Worm (Caenorhabditis elegans) whole organism, L2 larva: ENCODE measurements around the gene K12B6.9.
A peak's percentile ranks its signal among the peaks of the same experiment; 100 is the strongest.

Source experiments
- F13H6.1 ChIP-seq: sonication (generic microtip); optimal IDR thresholded peaks from 2 replicates; lab custom pipeline; 2016; ENCODE audit warnings: missing genetic modification characterization, missing compliant biosample characterization
- R02D3.7 ChIP-seq: fragments of 150-350 bp; optimal IDR thresholded peaks from 2 replicates; lab custom pipeline; 2014; ENCODE audit warnings: missing biosample characterization, missing genetic modification characterization
- Y55F3AM.14 ChIP-seq: fragments of 200-800 bp; sonication (Bioruptor generic); optimal IDR thresholded peaks from 2 replicates; lab custom pipeline; 2018; ENCODE audit warnings: mild to moderate bottlenecking, missing genetic modification characterization, missing compliant biosample characterization
- ZK546.5 ChIP-seq: sonication (generic microtip); optimal IDR thresholded peaks from 2 replicates; lab custom pipeline; 2017; ENCODE audit warnings: missing biosample characterization, missing genetic modification characterization
- ama-1 ChIP-seq: fragments of 150-350 bp; optimal IDR thresholded peaks from 2 replicates; lab custom pipeline; 2018; ENCODE audit warnings: inconsistent platforms
- blmp-1 ChIP-seq: sonication (generic microtip); optimal IDR thresholded peaks from 2 replicates; lab custom pipeline; 2017; ENCODE audit warnings: missing genetic modification characterization, mild to moderate bottlenecking, missing compliant biosample characterization, antibody characterized with exemption, moderate library complexity; ENCODE audit not compliant: insufficient read depth
- ceh-82 ChIP-seq: fragments of 150-350 bp; optimal IDR thresholded peaks from 2 replicates; lab custom pipeline; 2014; ENCODE audit warnings: missing biosample characterization, missing genetic modification characterization
- crh-2 ChIP-seq: sonication (generic microtip); optimal IDR thresholded peaks from 2 replicates; lab custom pipeline; 2017; ENCODE audit warnings: missing biosample characterization, missing genetic modification characterization
- elt-1 ChIP-seq: fragments of 150-350 bp; optimal IDR thresholded peaks from 2 replicates; lab custom pipeline; 2014; ENCODE audit warnings: missing biosample characterization, missing genetic modification characterization
- gmeb-1 ChIP-seq: fragments of 150-350 bp; optimal IDR thresholded peaks from 2 replicates; lab custom pipeline; 2014; ENCODE audit warnings: missing biosample characterization, missing genetic modification characterization
- lin-11 ChIP-seq: fragments of 150-350 bp; sonication (generic microtip); optimal IDR thresholded peaks from 2 replicates; lab custom pipeline; 2014; ENCODE audit warnings: missing biosample characterization, missing genetic modification characterization, inconsistent platforms, mixed read lengths
- lin-13 ChIP-seq: fragments of 150-350 bp; optimal IDR thresholded peaks from 2 replicates; lab custom pipeline; 2014; ENCODE audit warnings: missing biosample characterization, missing genetic modification reagents, missing genetic modification characterization
- lin-39 ChIP-seq: fragments of 150-350 bp; optimal IDR thresholded peaks from 2 replicates; lab custom pipeline; 2014; ENCODE audit warnings: missing biosample characterization, missing genetic modification reagents, missing genetic modification characterization
- mbf-1 ChIP-seq: sonication (generic microtip); optimal IDR thresholded peaks from 2 replicates; lab custom pipeline; 2017; ENCODE audit warnings: missing biosample characterization, missing genetic modification characterization
- mdl-1 ChIP-seq, 2 experiments: fragments of 150-350 bp in 1 of 2; sonication (generic microtip) in 1 of 2; optimal IDR thresholded peaks; 2 replicates each; lab custom pipeline; 2017; ENCODE audit warnings: missing biosample characterization in 2 of 2, missing genetic modification characterization in 2 of 2
- nhr-10 ChIP-seq: sonication (generic microtip); optimal IDR thresholded peaks from 2 replicates; lab custom pipeline; 2017; ENCODE audit warnings: missing biosample characterization, missing genetic modification characterization
- nhr-11 ChIP-seq: fragments of 150-350 bp; optimal IDR thresholded peaks from 2 replicates; lab custom pipeline; 2014; ENCODE audit warnings: missing biosample characterization, missing genetic modification characterization
- nhr-12 ChIP-seq: fragments of 150-350 bp; optimal IDR thresholded peaks from 2 replicates; lab custom pipeline; 2014; ENCODE audit warnings: missing biosample characterization, missing genetic modification characterization
- nhr-21 ChIP-seq: fragments of 150-350 bp; optimal IDR thresholded peaks from 2 replicates; lab custom pipeline; 2014; ENCODE audit warnings: missing biosample characterization, missing genetic modification characterization
- nhr-237 ChIP-seq: fragments of 150-350 bp; optimal IDR thresholded peaks from 2 replicates; lab custom pipeline; 2014; ENCODE audit warnings: missing biosample characterization, missing genetic modification characterization
- nhr-25 ChIP-seq: fragments of 150-350 bp; sonication (generic microtip); optimal IDR thresholded peaks from 3 replicates; lab custom pipeline; 2014; ENCODE audit warnings: missing biosample characterization, missing genetic modification characterization
- nhr-6 ChIP-seq: fragments of 150-350 bp; optimal IDR thresholded peaks from 2 replicates; lab custom pipeline; 2014; ENCODE audit warnings: missing biosample characterization, missing genetic modification characterization
- peb-1 ChIP-seq: fragments of 150-350 bp; optimal IDR thresholded peaks from 2 replicates; lab custom pipeline; 2014; ENCODE audit warnings: missing biosample characterization, missing genetic modification characterization
- sem-4 ChIP-seq: fragments of 150-350 bp; optimal IDR thresholded peaks from 2 replicates; lab custom pipeline; 2014; ENCODE audit warnings: missing biosample characterization, missing genetic modification reagents, missing genetic modification characterization
- skn-1 ChIP-seq: sonication (generic microtip); optimal IDR thresholded peaks from 2 replicates; lab custom pipeline; 2017; ENCODE audit warnings: missing biosample characterization, missing genetic modification characterization
- sma-3 ChIP-seq: sonication (generic microtip); optimal IDR thresholded peaks from 2 replicates; lab custom pipeline; 2016; ENCODE audit warnings: missing genetic modification reagents, missing genetic modification characterization, missing compliant biosample characterization
- sma-9 ChIP-seq, 2 experiments: fragments of 150-350 bp in 1 of 2; sonication (generic microtip) in 1 of 2; optimal IDR thresholded peaks; 2 replicates each; lab custom pipeline; 2014 to 2016; ENCODE audit warnings: missing genetic modification characterization in 2 of 2, mild to moderate bottlenecking in 1 of 2, missing biosample characterization in 1 of 2, missing compliant biosample characterization in 1 of 2, missing genetic modification reagents in 1 of 2, moderate library complexity in 1 of 2
- unc-39 ChIP-seq: fragments of 150-350 bp; optimal IDR thresholded peaks from 2 replicates; lab custom pipeline; 2014; ENCODE audit warnings: missing biosample characterization, missing genetic modification characterization
- unc-55 ChIP-seq: fragments of 150-350 bp; sonication (generic microtip); optimal IDR thresholded peaks from 3 replicates; lab custom pipeline; 2014; ENCODE audit warnings: missing biosample characterization, missing genetic modification reagents, missing genetic modification characterization
- unc-62 ChIP-seq: fragments of 150-350 bp; optimal IDR thresholded peaks from 2 replicates; lab custom pipeline; 2014; ENCODE audit warnings: missing biosample characterization, missing genetic modification reagents, missing genetic modification characterization
- zag-1 ChIP-seq: fragments of 150-350 bp; optimal IDR thresholded peaks from 2 replicates; lab custom pipeline; 2014; ENCODE audit warnings: missing biosample characterization, missing genetic modification characterization
- ztf-1 ChIP-seq: fragments of 200-800 bp; sonication (Bioruptor generic); conservative IDR thresholded peaks from 2 replicates; pipeline ENCODE4 v1.3.6; 2022; ENCODE audit warnings: missing genetic modification characterization, missing compliant biosample characterization
- ztf-4 ChIP-seq: fragments of 150-350 bp; optimal IDR thresholded peaks from 2 replicates; lab custom pipeline; 2014; ENCODE audit warnings: missing biosample characterization, missing genetic modification characterization

K12B6.9 gene

ce11 chrV:6321733-6322198 is 29.3 kb upstream of the K12B6.9 start, which contains the start of gene T28C12.15:
TSS of gene T28C12.15 (minus strand) at chrV:6321783.
- TF ChIP-seq nhr-12 (tag; lab: Kevin White, UChicago) (no peak), mdl-1 (tag; optimal IDR thresholded peaks at IDR 0.05; lab: Kevin White, UChicago) (no peak), F13H6.1 (no peak), blmp-1 (peak; percentile 27), ztf-4 (no peak), sma-9 (GFP tag; optimal IDR thresholded peaks at IDR 0.05; lab: Kevin White, UChicago) (peak; percentile 5), sma-9 (tag; optimal IDR thresholded peaks at IDR 0.05; lab: Kevin White, UChicago) (no peak), nhr-25 (tag; lab: Kevin White, UChicago) (peak; percentile 32), ZK546.5 (tag; lab: Kevin White, UChicago) (no peak), unc-62 (GFP tag; lab: Kevin White, UChicago) (no peak)

ce11 chrV:6321280-6321679 is 28.8 kb upstream of the K12B6.9 start:
- TF ChIP-seq nhr-6 (tag; lab: Kevin White, UChicago), result no peak
- TF ChIP-seq ZK546.5 (tag; lab: Kevin White, UChicago), result no peak
- no peak for TF ChIP-seq crh-2
- TF ChIP-seq mdl-1 (tag; optimal IDR thresholded peaks at IDR 0.05; lab: Kevin White, UChicago), result no peak
- TF ChIP-seq blmp-1, result no peak
- no peak for TF ChIP-seq Y55F3AM.14 (GFP tag; lab: Kevin White, UChicago)
- no peak for TF ChIP-seq ama-1 (lab: Kevin White, UChicago)
- no peak for TF ChIP-seq lin-39 (tag; lab: Kevin White, UChicago)
- no peak for TF ChIP-seq unc-55 (GFP tag; lab: Kevin White, UChicago)
- no peak for TF ChIP-seq skn-1
- TF ChIP-seq nhr-237 (tag; lab: Kevin White, UChicago), result no peak
- no peak for TF ChIP-seq unc-62 (GFP tag; lab: Kevin White, UChicago)
- no peak for TF ChIP-seq gmeb-1 (tag; lab: Kevin White, UChicago)
- no peak for TF ChIP-seq unc-39 (tag; lab: Kevin White, UChicago)
- no peak for TF ChIP-seq nhr-12 (tag; lab: Kevin White, UChicago)
- no peak for TF ChIP-seq R02D3.7 (tag; lab: Kevin White, UChicago)

- TF ChIP-seq crh-2, result peak; percentile 10
- TF ChIP-seq sma-9 (GFP tag; optimal IDR thresholded peaks at IDR 0.05; lab: Kevin White, UChicago), result peak; percentile 79
- no peak for TF ChIP-seq sma-9 (tag; optimal IDR thresholded peaks at IDR 0.05; lab: Kevin White, UChicago)
- no peak for TF ChIP-seq lin-11 (tag; lab: Kevin White, UChicago)
- peak; percentile 5 for TF ChIP-seq nhr-25 (tag; lab: Kevin White, UChicago)
- TF ChIP-seq nhr-21 (tag; lab: Kevin White, UChicago), result peak; percentile 47
- no peak for TF ChIP-seq elt-1 (tag; lab: Kevin White, UChicago)
- TF ChIP-seq ceh-82 (tag; lab: Kevin White, UChicago), result no peak
- TF ChIP-seq blmp-1, result peak; percentile 34
- no peak for TF ChIP-seq ztf-1 (GFP tag; lab: Robert Waterston, UW)
- no peak for TF ChIP-seq gmeb-1 (tag; lab: Kevin White, UChicago)
- TF ChIP-seq mbf-1, result no peak
- TF ChIP-seq sma-3 (GFP tag; lab: Kevin White, UChicago), result peak; percentile 68
- TF ChIP-seq, all 48 proteins: peak for 6
Observed at ce11 chrV:6319358-6319757, 26.9 kb upstream of the K12B6.9 start.

- TF ChIP-seq nhr-25 (tag; lab: Kevin White, UChicago) (peak; percentile 11), crh-2 (no peak), sem-4 (tag; lab: Kevin White, UChicago) (peak; percentile 8), blmp-1 (peak; percentile 7)
Observed at ce11 chrV:6317928-6318327, 25.5 kb upstream of the K12B6.9 start.

ce11 chrV:6316632-6317031 is 24.2 kb upstream of the K12B6.9 start, which contains the start of gene cest-24:
TSS of gene cest-24 (plus strand) at chrV:6316932.
- TF ChIP-seq peb-1 (no peak), zag-1 (tag; lab: Kevin White, UChicago) (no peak), nhr-10 (no peak), nhr-11 (tag; lab: Kevin White, UChicago) (no peak), ztf-1 (GFP tag; lab: Robert Waterston, UW) (no peak), Y55F3AM.14 (GFP tag; lab: Kevin White, UChicago) (no peak), sma-9 (GFP tag; optimal IDR thresholded peaks at IDR 0.05; lab: Kevin White, UChicago) (no peak), sma-9 (tag; optimal IDR thresholded peaks at IDR 0.05; lab: Kevin White, UChicago) (no peak), lin-13 (GFP tag; lab: Kevin White, UChicago) (no peak), F13H6.1 (no peak), blmp-1 (no peak)
